Worm (Caenorhabditis elegans) whole organism, midembryonic: ENCODE data around the gene asm-1.
A peak's percentile ranks its signal among the peaks of the same experiment; 100 is the strongest.

Source experiments
- T22C8.4 ChIP-seq: fragments of 200-800 bp; sonication (Bioruptor generic); IDR thresholded peaks from 2 replicates; pipeline ENCODE4 v1.3.6; 2022; ENCODE audit warnings: missing genetic modification characterization, missing compliant biosample characterization
- cog-1 ChIP-seq: sonication (generic microtip); optimal IDR thresholded peaks from 2 replicates; lab custom pipeline; 2016; ENCODE audit warnings: missing genetic modification characterization, missing compliant biosample characterization
- flt-1 ChIP-seq: fragments of 200-800 bp; sonication (Bioruptor generic); IDR thresholded peaks from 2 replicates; pipeline ENCODE4 v1.3.6; 2022; ENCODE audit warnings: missing genetic modification characterization, missing compliant biosample characterization
- klf-2 ChIP-seq: fragments of 200-800 bp; sonication (Bioruptor generic); conservative IDR thresholded peaks from 2 replicates; pipeline ENCODE4 v1.3.6; 2022; ENCODE audit warnings: missing genetic modification reagents, missing genetic modification characterization, missing compliant biosample characterization
- med-1 ChIP-seq: sonication (generic microtip); optimal IDR thresholded peaks from 2 replicates; lab custom pipeline; 2017; ENCODE audit warnings: missing genetic modification characterization, mild to moderate bottlenecking, missing compliant biosample characterization, antibody characterized with exemption, missing genetic modification reagents; ENCODE audit not compliant: insufficient read depth
- ref-1 ChIP-seq: fragments of 200-800 bp; sonication (Bioruptor generic); conservative IDR thresholded peaks from 2 replicates; pipeline ENCODE4 v1.3.6; 2022; ENCODE audit warnings: missing genetic modification reagents, missing genetic modification characterization, missing compliant biosample characterization
- tab-1 ChIP-seq: fragments of 200-800 bp; sonication (Bioruptor generic); IDR thresholded peaks from 2 replicates; pipeline ENCODE4 v1.3.6; 2022; ENCODE audit warnings: missing genetic modification characterization, missing compliant biosample characterization
- ztf-23 ChIP-seq: fragments of 200-800 bp; sonication (Bioruptor generic); IDR thresholded peaks from 2 replicates; pipeline ENCODE4 v1.3.6; 2022; ENCODE audit warnings: missing genetic modification reagents, missing genetic modification characterization, missing compliant biosample characterization
- ztf-29 ChIP-seq: fragments of 200-800 bp; sonication (Bioruptor generic); IDR thresholded peaks from 2 replicates; pipeline ENCODE4 v1.3.6; 2022; ENCODE audit warnings: missing genetic modification reagents, missing genetic modification characterization, missing compliant biosample characterization

The asm-1 gene

ce11 chrII:6936528-6936927 lies 26.7 kb downstream of the asm-1 start:
- TF ChIP-seq T22C8.4 (no peak), klf-2 (GFP tag; lab: Robert Waterston, UW) (no peak), ref-1 (GFP tag; lab: Robert Waterston, UW) (no peak), cog-1 (tag; lab: Kevin White, UChicago) (no peak), ztf-29 (GFP tag; lab: Robert Waterston, UW) (no peak), flt-1 (no peak), tab-1 (no peak), med-1 (GFP tag; lab: Kevin White, UChicago) (no peak), ztf-23 (GFP tag; lab: Robert Waterston, UW) (no peak)

ce11 chrII:6937057-6937456 lies 27.2 kb downstream of the asm-1 start:
- TF ChIP-seq med-1 (GFP tag; lab: Kevin White, UChicago) (peak; percentile 9), ref-1 (GFP tag; lab: Robert Waterston, UW) (no peak)

- TF ChIP-seq flt-1: 0 out of 2 replicates have a peak, but pooled peaks have one; percentile 7
- peak; percentile 38; the same call in 1 of the 2 replicates for TF ChIP-seq tab-1
- no peak for TF ChIP-seq ref-1 (GFP tag; lab: Robert Waterston, UW)
- no peak for TF ChIP-seq ztf-29 (GFP tag; lab: Robert Waterston, UW)
Observed at ce11 chrII:6939873-6940272, 30.0 kb downstream of the asm-1 start.

ce11 chrII:6940726-6941230 lies 30.9 kb downstream of the asm-1 start:
- TF ChIP-seq ztf-23 (GFP tag; lab: Robert Waterston, UW) (no peak), flt-1 (no peak), T22C8.4 (no peak), tab-1 (no peak), cog-1 (tag; lab: Kevin White, UChicago) (no peak), ref-1 (GFP tag; lab: Robert Waterston, UW) (no peak), med-1 (GFP tag; lab: Kevin White, UChicago) (no peak), ztf-29 (GFP tag; lab: Robert Waterston, UW) (no peak), klf-2 (GFP tag; lab: Robert Waterston, UW) (no peak)

ce11 chrII:6941520-6941919 lies 31.6 kb downstream of the asm-1 start:
- TF ChIP-seq ref-1 (GFP tag; lab: Robert Waterston, UW) (no peak), klf-2 (GFP tag; lab: Robert Waterston, UW) (no peak), T22C8.4 (no peak), tab-1 (no peak), flt-1 (no peak), ztf-29 (GFP tag; lab: Robert Waterston, UW) (no peak), med-1 (GFP tag; lab: Kevin White, UChicago) (no peak), cog-1 (tag; lab: Kevin White, UChicago) (no peak), ztf-23 (GFP tag; lab: Robert Waterston, UW) (no peak)

- TF ChIP-seq klf-2 (GFP tag; lab: Robert Waterston, UW) (no peak), T22C8.4 (peak; percentile 46; the same call in 1 of the 2 replicates), cog-1 (tag; lab: Kevin White, UChicago) (peak; percentile 64), ztf-29 (GFP tag; lab: Robert Waterston, UW) (0 out of 2 replicates have a peak, but pooled peaks have one; percentile 54), flt-1 (no peak), tab-1 (0 out of 2 replicates have a peak, but pooled peaks have one; percentile 12), ref-1 (GFP tag; lab: Robert Waterston, UW) (no peak), ztf-23 (GFP tag; lab: Robert Waterston, UW) (0 out of 2 replicates have a peak, but pooled peaks have one; percentile 21), med-1 (GFP tag; lab: Kevin White, UChicago) (no peak)
Observed at ce11 chrII:6943299-6944051, 33.6 kb downstream of the asm-1 start.

- TF ChIP-seq tab-1 (no peak), ztf-23 (GFP tag; lab: Robert Waterston, UW) (no peak), flt-1 (peak; percentile 70; the same call in 1 of the 2 replicates), cog-1 (tag; lab: Kevin White, UChicago) (peak; percentile 91), T22C8.4 (peak; percentile 100)
Observed at ce11 chrII:6951250-6951806, 41.5 kb downstream of the asm-1 start, which contains the start of the genes malt-1 and ceh-38. Gene malt-1 (minus strand): TSS chrII:6951300. Gene ceh-38 (plus strand): TSS chrII:6951526.

- TF ChIP-seq klf-2 (GFP tag; lab: Robert Waterston, UW) (no peak), flt-1 (no peak), ref-1 (GFP tag; lab: Robert Waterston, UW) (no peak), ztf-29 (GFP tag; lab: Robert Waterston, UW) (no peak)
Observed at ce11 chrII:6955084-6955697, 45.3 kb downstream of the asm-1 start.

ce11 chrII:6958136-6958535 lies 48.3 kb downstream of the asm-1 start:
- TF ChIP-seq ref-1 (GFP tag; lab: Robert Waterston, UW) (no peak), med-1 (GFP tag; lab: Kevin White, UChicago) (no peak), tab-1 (no peak), ztf-29 (GFP tag; lab: Robert Waterston, UW) (no peak), cog-1 (tag; lab: Kevin White, UChicago) (no peak), flt-1 (no peak), ztf-23 (GFP tag; lab: Robert Waterston, UW) (no peak), klf-2 (GFP tag; lab: Robert Waterston, UW) (no peak), T22C8.4 (no peak)
